Fruit fly (Drosophila melanogaster) S2 (cell line): Measurements from ENCODE around the gene CG13124.

Experiments
- CG8478 ChIP-seq: fragments of >200 bp; optimal IDR thresholded peaks from 2 replicates; lab custom pipeline; 2018
- CTCF ChIP-seq, 2 experiments: fragments of >200 bp; optimal IDR thresholded peaks; 2 replicates each; lab custom pipeline; 2018

dm6 chr2L:9893183-9893582, 15.2 kb downstream of the CG13124 start, which contains the start of gene mtDNA-helicase:
- TF ChIP-seq CG8478 (lab: Kevin White, UChicago) (no peak), CTCF (optimal IDR thresholded peaks at IDR 0.05; lab: Kevin White, UChicago) (no peak)
